Fruit fly (Drosophila melanogaster) whole organism, prepupa: ENCODE measurements around the gene OdsH.

Experiments
- Blimp-1 ChIP-seq: fragments of 200-800 bp; sonication (Bioruptor generic); optimal IDR thresholded peaks from 3 replicates; lab custom pipeline; 2017; ENCODE audit warnings: missing biosample characterization, missing genetic modification characterization, mild to moderate bottlenecking, moderate library complexity, missing genetic modification reagents
- CG10631 ChIP-seq: fragments of 200-800 bp; sonication (Bioruptor generic); optimal IDR thresholded peaks from 2 replicates; lab custom pipeline; 2016; ENCODE audit warnings: missing biosample characterization, missing genetic modification characterization
- CG10669 ChIP-seq: fragments of 200-800 bp; sonication (Bioruptor generic); optimal IDR thresholded peaks from 3 replicates; lab custom pipeline; 2018; ENCODE audit warnings: missing biosample characterization, mild to moderate bottlenecking, missing genetic modification characterization, moderate library complexity
- CG11762 ChIP-seq: fragments of 200-800 bp; sonication (Bioruptor generic); optimal IDR thresholded peaks from 3 replicates; lab custom pipeline; 2016; ENCODE audit warnings: missing biosample characterization, missing genetic modification characterization; ENCODE audit not compliant: insufficient read depth
- CG11902 ChIP-seq: fragments of 200-800 bp; sonication (Bioruptor generic); optimal IDR thresholded peaks from 3 replicates; lab custom pipeline; 2016; ENCODE audit warnings: missing biosample characterization, missing genetic modification characterization
- CG15336 ChIP-seq: fragments of 200-800 bp; sonication (Bioruptor generic); IDR thresholded peaks from 2 replicates; pipeline ENCODE4 v1.3.6; 2022; ENCODE audit warnings: missing biosample characterization, missing genetic modification characterization
- CG1621 ChIP-seq: fragments of 200-800 bp; sonication (Bioruptor generic); optimal IDR thresholded peaks from 3 replicates; lab custom pipeline; 2018; ENCODE audit warnings: missing biosample characterization, mild to moderate bottlenecking, missing genetic modification characterization
- CG16779 ChIP-seq: fragments of 200-800 bp; sonication (Bioruptor generic); optimal IDR thresholded peaks from 3 replicates; lab custom pipeline; 2017; ENCODE audit warnings: missing biosample characterization, mild to moderate bottlenecking, missing genetic modification characterization
- CG3032 ChIP-seq: fragments of 200-800 bp; optimal IDR thresholded peaks from 2 replicates; lab custom pipeline; 2019; ENCODE audit warnings: missing biosample characterization, mild to moderate bottlenecking, missing genetic modification characterization, moderate library complexity
- CG31627 ChIP-seq: fragments of 200-800 bp; sonication (Bioruptor generic); optimal IDR thresholded peaks from 3 replicates; lab custom pipeline; 2016; ENCODE audit warnings: missing biosample characterization, missing genetic modification characterization
- CG32006 ChIP-seq: fragments of 200-800 bp; sonication (Bioruptor generic); optimal IDR thresholded peaks from 3 replicates; lab custom pipeline; 2017; ENCODE audit warnings: missing biosample characterization, mild to moderate bottlenecking, missing genetic modification characterization
- CG34406 ChIP-seq: fragments of 200-800 bp; sonication (Bioruptor generic); optimal IDR thresholded peaks from 3 replicates; lab custom pipeline; 2016; ENCODE audit warnings: missing biosample characterization, missing genetic modification characterization
- CG4318 ChIP-seq: fragments of 200-800 bp; sonication (Bioruptor generic); optimal IDR thresholded peaks from 3 replicates; lab custom pipeline; 2017; ENCODE audit warnings: missing biosample characterization, mild to moderate bottlenecking, missing genetic modification characterization
- CG6163 ChIP-seq: fragments of 200-800 bp; sonication (Bioruptor generic); IDR thresholded peaks from 3 replicates; pipeline ENCODE4 v1.3.6; 2022; ENCODE audit warnings: missing biosample characterization, missing genetic modification characterization
- CG6792 ChIP-seq: fragments of 200-800 bp; sonication (Bioruptor generic); optimal IDR thresholded peaks from 3 replicates; lab custom pipeline; 2016; ENCODE audit warnings: missing biosample characterization, missing genetic modification characterization
- CG6808 ChIP-seq: fragments of 200-800 bp; sonication (Bioruptor generic); optimal IDR thresholded peaks from 3 replicates; lab custom pipeline; 2017; ENCODE audit warnings: missing biosample characterization, missing genetic modification characterization, mild to moderate bottlenecking, moderate library complexity, missing genetic modification reagents
- CG6854 ChIP-seq: fragments of 200-800 bp; sonication (Bioruptor generic); optimal IDR thresholded peaks from 2 replicates; lab custom pipeline; 2017; ENCODE audit warnings: missing biosample characterization, mild to moderate bottlenecking, missing genetic modification characterization
- CG8119 ChIP-seq: fragments of 200-800 bp; sonication (Bioruptor generic); IDR thresholded peaks from 3 replicates; pipeline ENCODE4 v1.3.6; 2022; ENCODE audit warnings: missing biosample characterization, missing genetic modification characterization
- CG8319 ChIP-seq: fragments of 200-800 bp; sonication (Bioruptor generic); optimal IDR thresholded peaks from 3 replicates; lab custom pipeline; 2016; ENCODE audit warnings: missing biosample characterization, missing genetic modification characterization
- CG8632 ChIP-seq: fragments of 200-800 bp; sonication (Bioruptor generic); optimal IDR thresholded peaks from 3 replicates; lab custom pipeline; 2016; ENCODE audit warnings: missing biosample characterization, missing genetic modification characterization
- CG9139 ChIP-seq: fragments of 200-800 bp; sonication (Bioruptor generic); optimal IDR thresholded peaks from 3 replicates; lab custom pipeline; 2017; ENCODE audit warnings: missing biosample characterization, mild to moderate bottlenecking, missing genetic modification characterization
- Eip78C ChIP-seq: fragments of 200-800 bp; sonication (Bioruptor generic); peaks from one replicate; lab custom pipeline; 2016; ENCODE audit warnings: missing biosample characterization, missing genetic modification characterization
- Eip93F ChIP-seq: fragments of 200-800 bp; sonication (Bioruptor generic); optimal IDR thresholded peaks from 2 replicates; lab custom pipeline; 2016; ENCODE audit warnings: missing biosample characterization, mild to moderate bottlenecking, missing genetic modification characterization
- Ets21C ChIP-seq: fragments of 200-800 bp; sonication (Bioruptor generic); optimal IDR thresholded peaks from 3 replicates; lab custom pipeline; 2016; ENCODE audit warnings: missing biosample characterization, missing genetic modification characterization
- Hr38 ChIP-seq: sonication (Bioruptor generic); optimal IDR thresholded peaks from 2 replicates; lab custom pipeline; 2016; ENCODE audit warnings: missing biosample characterization, missing genetic modification characterization
- Hr39 ChIP-seq: fragments of 200-800 bp; sonication (Bioruptor generic); optimal IDR thresholded peaks from 2 replicates; lab custom pipeline; 2016; ENCODE audit warnings: missing biosample characterization, missing genetic modification characterization
- Lpt ChIP-seq: fragments of 200-800 bp; sonication (Bioruptor generic); optimal IDR thresholded peaks from 3 replicates; lab custom pipeline; 2016; ENCODE audit warnings: missing biosample characterization, missing genetic modification characterization
- Met ChIP-seq: fragments of 200-800 bp; sonication (Bioruptor generic); optimal IDR thresholded peaks from 3 replicates; lab custom pipeline; 2016; ENCODE audit warnings: missing biosample characterization, missing genetic modification characterization
- OdsH ChIP-seq: fragments of 200-800 bp; sonication (Bioruptor generic); optimal IDR thresholded peaks from 3 replicates; lab custom pipeline; 2016; ENCODE audit warnings: missing biosample characterization, missing genetic modification characterization
- Sox102F ChIP-seq: fragments of 200-800 bp; sonication (Bioruptor generic); optimal IDR thresholded peaks from 2 replicates; lab custom pipeline; 2016; ENCODE audit warnings: missing biosample characterization, mild to moderate bottlenecking, missing genetic modification characterization
- Sox14 ChIP-seq: fragments of 200-800 bp; sonication (Bioruptor generic); optimal IDR thresholded peaks from 3 replicates; lab custom pipeline; 2016; ENCODE audit warnings: missing biosample characterization, missing genetic modification characterization
- Sox15 ChIP-seq: fragments of 200-800 bp; sonication (Bioruptor generic); optimal IDR thresholded peaks from 3 replicates; lab custom pipeline; 2016; ENCODE audit warnings: missing biosample characterization, missing genetic modification characterization
- achi ChIP-seq: fragments of 200-800 bp; sonication (Bioruptor generic); optimal IDR thresholded peaks from 3 replicates; lab custom pipeline; 2016; ENCODE audit warnings: missing biosample characterization, missing genetic modification characterization
- acj6 ChIP-seq: fragments of 200-800 bp; sonication (Bioruptor generic); optimal IDR thresholded peaks from 3 replicates; lab custom pipeline; 2016; ENCODE audit warnings: missing biosample characterization, missing genetic modification characterization
- cyc ChIP-seq: fragments of 200-800 bp; sonication (Bioruptor generic); optimal IDR thresholded peaks from 3 replicates; lab custom pipeline; 2016; ENCODE audit warnings: missing biosample characterization, missing genetic modification characterization
- dsx ChIP-seq: fragments of 200-800 bp; optimal IDR thresholded peaks from 3 replicates; lab custom pipeline; 2019; ENCODE audit warnings: missing biosample characterization, mild to moderate bottlenecking, missing genetic modification characterization, moderate library complexity; ENCODE audit not compliant: poor library complexity, severe bottlenecking
- eg ChIP-seq: fragments of 200-800 bp; sonication (Bioruptor generic); IDR thresholded peaks from 3 replicates; pipeline ENCODE4 v1.3.6; 2022; ENCODE audit warnings: missing biosample characterization, missing genetic modification characterization
- esn ChIP-seq: fragments of 200-800 bp; sonication (Bioruptor generic); optimal IDR thresholded peaks from 2 replicates; lab custom pipeline; 2016; ENCODE audit warnings: missing biosample characterization, mild to moderate bottlenecking, missing genetic modification characterization, moderate library complexity
- fd59A ChIP-seq: fragments of 200-800 bp; sonication (Bioruptor generic); optimal IDR thresholded peaks from 2 replicates; lab custom pipeline; 2017; ENCODE audit warnings: missing biosample characterization, mild to moderate bottlenecking, missing genetic modification characterization, missing genetic modification reagents
- fkh ChIP-seq: fragments of 200-800 bp; sonication (Bioruptor generic); optimal IDR thresholded peaks from 3 replicates; lab custom pipeline; 2017; ENCODE audit warnings: missing biosample characterization, mild to moderate bottlenecking, missing genetic modification characterization, moderate library complexity
- net ChIP-seq: fragments of 200-800 bp; sonication (Bioruptor generic); optimal IDR thresholded peaks from 3 replicates; lab custom pipeline; 2016; ENCODE audit warnings: missing biosample characterization, missing genetic modification characterization
- pdm3 ChIP-seq: fragments of 200-800 bp; sonication (Bioruptor generic); optimal IDR thresholded peaks from 3 replicates; lab custom pipeline; 2016; ENCODE audit warnings: missing biosample characterization, missing genetic modification characterization
- ss ChIP-seq, 2 experiments: fragments of 200-800 bp; sonication (Bioruptor generic); optimal IDR thresholded peaks; 2 replicates in 1 of 2; 3 replicates in 1 of 2; lab custom pipeline; 2017 to 2018; ENCODE audit warnings: mild to moderate bottlenecking in 2 of 2, missing biosample characterization in 2 of 2, missing genetic modification characterization in 2 of 2, moderate library complexity in 1 of 2
- svp ChIP-seq: fragments of 200-800 bp; sonication (Bioruptor generic); peaks from one replicate; lab custom pipeline; 2016; ENCODE audit warnings: missing biosample characterization, missing genetic modification characterization
- topi ChIP-seq: fragments of 200-800 bp; sonication (Bioruptor generic); optimal IDR thresholded peaks from 3 replicates; lab custom pipeline; 2016; ENCODE audit warnings: missing biosample characterization, missing genetic modification characterization
- vri ChIP-seq: fragments of 200-800 bp; sonication (Bioruptor generic); optimal IDR thresholded peaks from 3 replicates; lab custom pipeline; 2016; ENCODE audit warnings: missing biosample characterization, mild to moderate bottlenecking, missing genetic modification characterization

The OdsH gene

dm6 chrX:17829083-17829997 lies 38.5 kb downstream of the OdsH start (continued):
- TF ChIP-seq Hr39 (GFP tag; lab: Kevin White, UChicago) (peak; percentile 50), Sox14 (peak; percentile 46), ss (GFP tag; optimal IDR thresholded peaks at IDR 0.05; lab: Kevin White, UChicago) (peak; percentile 21 to 60), CG32006 (GFP tag; lab: Kevin White, UChicago) (peak; percentile 82), Met (peak; percentile 52), CG15336 (GFP tag; lab: Robert Waterston, UW) (peak; percentile 80), CG1621 (peak; percentile 37), fkh (GFP tag; lab: Kevin White, UChicago) (peak; percentile 16), CG8319 (peak; percentile 3), CG10631 (peak; percentile 35), cyc (peak; percentile 10), fd59A (GFP tag; lab: Kevin White, UChicago) (peak; percentile 45), esn (GFP tag; lab: Kevin White, UChicago) (peak; percentile 41), CG11902 (GFP tag; lab: Kevin White, UChicago) (peak; percentile 15), CG10669 (GFP tag; lab: Kevin White, UChicago) (peak; percentile 49)

DNA sequence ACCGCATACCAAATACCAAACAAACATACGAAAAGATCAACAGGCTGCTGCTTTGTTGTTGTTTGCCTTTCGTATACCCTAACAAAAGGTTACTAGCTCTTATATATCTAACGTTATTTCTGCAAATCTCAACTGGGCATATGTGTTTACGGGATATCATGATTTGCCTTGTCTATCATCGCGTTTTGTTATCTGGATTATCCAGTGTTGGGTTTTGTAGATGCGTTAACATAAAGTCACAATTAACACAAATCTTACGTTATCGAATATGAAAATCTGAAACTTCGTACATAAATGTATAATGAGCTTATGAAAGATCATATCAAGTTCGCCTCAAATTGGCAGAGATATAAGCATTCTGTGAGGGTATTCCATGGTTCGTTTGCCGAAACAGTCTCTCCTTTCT lies 39.4 kb downstream of the OdsH start:
- TF ChIP-seq vri (GFP tag; lab: Kevin White, UChicago) (no peak), achi (GFP tag; lab: Kevin White, UChicago) (peak; percentile 54), CG9139 (no peak), pdm3 (GFP tag; lab: Kevin White, UChicago) (peak; percentile 50), CG6163 (GFP tag; lab: Robert Waterston, UW) (no peak), svp (peak; percentile 89), ss (GFP tag; optimal IDR thresholded peaks at IDR 0.05; lab: Kevin White, UChicago) (peak in 1 of 2 experiments; percentile 42), dsx (peak; percentile 13), Sox102F (GFP tag; lab: Kevin White, UChicago) (peak; percentile 60), Blimp-1 (GFP tag; lab: Kevin White, UChicago) (no peak), esn (GFP tag; lab: Kevin White, UChicago) (peak; percentile 72), CG6808 (GFP tag; lab: Kevin White, UChicago) (peak; percentile 63), CG16779 (tag; lab: Kevin White, UChicago) (no peak), topi (GFP tag; lab: Kevin White, UChicago) (peak; percentile 76), CG15336 (GFP tag; lab: Robert Waterston, UW) (no peak), Eip78C (GFP tag; lab: Kevin White, UChicago) (peak; percentile 61), CG8632 (GFP tag; lab: Kevin White, UChicago) (peak; percentile 23), Hr38 (GFP tag; lab: Kevin White, UChicago) (no peak), net (GFP tag; lab: Kevin White, UChicago) (no peak), Hr39 (GFP tag; lab: Kevin White, UChicago) (peak; percentile 48), CG11902 (GFP tag; lab: Kevin White, UChicago) (no peak), CG34406 (GFP tag; lab: Kevin White, UChicago) (peak; percentile 30), Met (peak; percentile 50), acj6 (GFP tag; lab: Kevin White, UChicago) (peak; percentile 51), Lpt (GFP tag; lab: Kevin White, UChicago) (no peak), CG4318 (GFP tag; lab: Kevin White, UChicago) (peak; percentile 41), CG31627 (GFP tag; lab: Kevin White, UChicago) (peak; percentile 45), fd59A (GFP tag; lab: Kevin White, UChicago) (peak; percentile 49), CG8119 (GFP tag; lab: Robert Waterston, UW) (0 out of 3 replicates have a peak, but pooled peaks have one; percentile 26), CG6854 (GFP tag; lab: Kevin White, UChicago) (no peak), Sox14 (peak; percentile 50), CG11762 (GFP tag; lab: Kevin White, UChicago) (no peak), Eip93F (no peak), CG3032 (tag; lab: Kevin White, UChicago) (peak; percentile 53), CG1621 (peak; percentile 3), CG10631 (peak; percentile 61), OdsH (GFP tag; lab: Kevin White, UChicago) (peak; percentile 81), Sox15 (GFP tag; lab: Kevin White, UChicago) (no peak), CG6792 (GFP tag; lab: Kevin White, UChicago) (peak; percentile 42), eg (GFP tag; lab: Robert Waterston, UW) (no peak), Ets21C (GFP tag; lab: Kevin White, UChicago) (peak; percentile 11), cyc (peak; percentile 53), CG32006 (GFP tag; lab: Kevin White, UChicago) (peak; percentile 66)
